Worm (Caenorhabditis elegans): ENCODE data around the gene F10G7.5.

DNA sequence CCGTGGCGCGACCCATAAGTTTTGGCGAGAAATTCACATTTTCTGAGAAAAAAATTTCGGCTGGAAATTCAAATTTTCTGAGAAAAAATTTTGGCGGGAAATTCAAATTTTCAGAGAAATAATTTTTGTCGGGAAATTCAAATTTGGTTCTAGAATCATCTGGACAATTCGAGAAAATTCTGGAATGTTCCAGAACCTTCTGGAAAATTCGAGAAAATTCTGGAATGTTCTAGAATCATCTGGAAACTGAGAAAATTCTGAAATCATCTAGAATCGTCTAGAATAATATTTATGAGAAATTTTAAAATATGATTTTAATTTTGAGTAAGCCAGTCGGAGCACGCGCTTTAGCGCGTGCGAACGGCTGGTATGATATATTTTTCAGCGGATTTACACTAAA, 8.4 kb upstream of the F10G7.5 start:
- TF ChIP-seq ceh-82 (tag; optimal IDR thresholded peaks at IDR 0.05) (no peak), mes-2 (tag; optimal IDR thresholded peaks at IDR 0.05; ENCODE audit: poor library complexity, severe bottlenecking) (no peak), unc-62 (GFP tag; optimal IDR thresholded peaks at IDR 0.05 in 1 of 2) (no peak), unc-62 (tag; optimal IDR thresholded peaks at IDR 0.05) (no peak), lsy-2 (tag; optimal IDR thresholded peaks at IDR 0.05) (no peak), pha-4 (GFP tag; IDR thresholded peaks at IDR 0.05) (no peak), pha-4 (tag; optimal IDR thresholded peaks at IDR 0.05) (no peak), nhr-77 (tag; optimal IDR thresholded peaks at IDR 0.05) (no peak), lin-15B (tag; optimal IDR thresholded peaks at IDR 0.05) (no peak), F26F4.8 (GFP tag; conservative IDR thresholded peaks at IDR 0.05) (no peak), lin-29 (GFP tag; IDR thresholded peaks at IDR 0.05) (no peak), mdt-29 (GFP tag; IDR thresholded peaks at IDR 0.05) (no peak), daf-19 (GFP tag; conservative IDR thresholded peaks at IDR 0.05) (no peak), dmd-8 (GFP tag; IDR thresholded peaks at IDR 0.05) (no peak)
